Worm (Caenorhabditis elegans) whole organism, young adult: ENCODE data around the gene C47E12.9.

ENCODE experiments used
- B0261.1 ChIP-seq: sonication (generic microtip); optimal IDR thresholded peaks from 2 replicates; lab custom pipeline; 2016; ENCODE audit warnings: mild to moderate bottlenecking, missing genetic modification characterization, moderate library complexity, missing compliant biosample characterization
- F52B5.7 ChIP-seq: sonication (generic microtip); optimal IDR thresholded peaks from 2 replicates; lab custom pipeline; 2016; ENCODE audit warnings: mild to moderate bottlenecking, missing genetic modification characterization, missing compliant biosample characterization
- K12H6.12 ChIP-seq: fragments of 200-800 bp; sonication (Bioruptor generic); optimal IDR thresholded peaks from 2 replicates; lab custom pipeline; 2018; ENCODE audit warnings: mild to moderate bottlenecking, missing genetic modification characterization, missing compliant biosample characterization
- ZK185.1 ChIP-seq: sonication (generic microtip); optimal IDR thresholded peaks from 2 replicates; lab custom pipeline; 2016; ENCODE audit warnings: mild to moderate bottlenecking, missing genetic modification characterization, missing compliant biosample characterization; ENCODE audit not compliant: poor library complexity, severe bottlenecking
- ccch-3 ChIP-seq: fragments of 200-800 bp; sonication (Bioruptor generic); optimal IDR thresholded peaks from 2 replicates; lab custom pipeline; 2018; ENCODE audit warnings: mild to moderate bottlenecking, missing genetic modification characterization, missing compliant biosample characterization
- ceh-27 ChIP-seq: fragments of 200-800 bp; sonication (Bioruptor generic); optimal IDR thresholded peaks from 2 replicates; lab custom pipeline; 2018; ENCODE audit warnings: mild to moderate bottlenecking, missing genetic modification characterization, moderate library complexity, missing compliant biosample characterization
- egl-44 ChIP-seq: fragments of 200-800 bp; sonication (Bioruptor generic); IDR thresholded peaks from 2 replicates; pipeline ENCODE4 v1.3.6; 2022; ENCODE audit warnings: missing genetic modification reagents, missing genetic modification characterization, missing compliant biosample characterization
- him-1 ChIP-seq: sonication (generic microtip); optimal IDR thresholded peaks from 2 replicates; lab custom pipeline; 2016; ENCODE audit warnings: missing genotype, missing genetic modification reagents, missing genetic modification characterization, missing compliant biosample characterization
- hrde-1 ChIP-seq: sonication (generic microtip); optimal IDR thresholded peaks from 2 replicates; lab custom pipeline; 2016; ENCODE audit warnings: missing genetic modification characterization, mild to moderate bottlenecking, missing compliant biosample characterization, moderate library complexity, missing genotype, missing genetic modification reagents, borderline replicate concordance
- pha-4 ChIP-seq: fragments of 150-350 bp; sonication (generic microtip); optimal IDR thresholded peaks from 2 replicates; lab custom pipeline; 2014; ENCODE audit warnings: missing biosample characterization, missing genetic modification reagents, missing genetic modification characterization
- sea-2 ChIP-seq: fragments of 200-800 bp; sonication (Bioruptor generic); IDR thresholded peaks from 2 replicates; pipeline ENCODE4 v1.3.6; 2022; ENCODE audit warnings: missing genetic modification characterization, missing compliant biosample characterization
- snpc-1.3 ChIP-seq: sonication (generic microtip); optimal IDR thresholded peaks from 2 replicates; lab custom pipeline; 2017; ENCODE audit warnings: missing genetic modification characterization, mild to moderate bottlenecking, missing compliant biosample characterization, antibody characterized with exemption, moderate library complexity, missing genotype, missing genetic modification reagents; ENCODE audit not compliant: insufficient read depth
- ztf-3 ChIP-seq: fragments of 200-800 bp; sonication (Bioruptor generic); optimal IDR thresholded peaks from 2 replicates; lab custom pipeline; 2018; ENCODE audit warnings: mild to moderate bottlenecking, missing genetic modification characterization, missing compliant biosample characterization
- ztf-6 ChIP-seq: fragments of 200-800 bp; sonication (Bioruptor generic); IDR thresholded peaks from 2 replicates; pipeline ENCODE4 v1.3.6; 2022; ENCODE audit warnings: missing genetic modification reagents, missing genetic modification characterization, missing compliant biosample characterization

ce11 chrIV:10017633-10018032 is 43.1 kb downstream of the C47E12.9 start, which contains the start of gene F44D12.2:
- TF ChIP-seq K12H6.12 (tag; lab: Kevin White, UChicago) = no peak
- no peak for TF ChIP-seq hrde-1
- TF ChIP-seq B0261.1 (tag; lab: Kevin White, UChicago) = no peak
- no peak for TF ChIP-seq him-1 (tag; lab: Kevin White, UChicago)
- no peak for TF ChIP-seq snpc-1.3 (tag; lab: Kevin White, UChicago)
- no peak for TF ChIP-seq ztf-6 (GFP tag; lab: Robert Waterston, UW)
- TF ChIP-seq ceh-27 (GFP tag; lab: Kevin White, UChicago) = no peak
- TF ChIP-seq sea-2 = no peak
- no peak for TF ChIP-seq pha-4
- TF ChIP-seq F52B5.7 (tag; lab: Kevin White, UChicago) = no peak
- no peak for TF ChIP-seq ZK185.1
- TF ChIP-seq egl-44 (GFP tag; lab: Robert Waterston, UW) = no peak
- no peak for TF ChIP-seq ztf-3 (GFP tag; lab: Kevin White, UChicago)
- TF ChIP-seq ccch-3 = no peak
